Fruit fly (Drosophila melanogaster): ENCODE measurements around the gene dmrt99B.

dmrt99B gene

DNA sequence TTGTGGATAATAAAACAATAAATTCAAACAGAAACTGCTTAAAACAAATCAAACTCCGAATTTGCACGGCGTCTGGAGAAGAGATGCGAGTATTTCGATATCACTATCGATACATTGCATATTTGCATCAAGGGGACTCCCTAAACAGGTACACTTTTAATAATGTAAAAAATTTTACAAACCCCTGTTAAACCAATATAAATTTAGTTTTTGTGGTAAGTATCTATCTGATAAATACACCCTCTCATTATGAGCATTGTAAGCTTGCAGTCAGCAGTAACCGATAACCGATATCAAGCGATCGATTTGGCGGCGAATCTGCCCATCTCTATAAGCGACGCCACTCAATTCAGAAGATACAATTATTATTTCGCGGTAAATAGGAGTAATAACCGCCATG lies 17.1 kb upstream of the dmrt99B start, which contains the start of the genes Bub3 and Cap-D2 (continued):
- peak; percentile 89 for TF ChIP-seq CHES-1-like (GFP tag; optimal IDR thresholded peaks at IDR 0.05)
- no peak for TF ChIP-seq jigr1 (GFP tag; IDR thresholded peaks at IDR 0.05)
- peak; percentile 69; the same call in 1 of the 2 replicates for TF ChIP-seq ranshi (GFP tag; IDR thresholded peaks at IDR 0.05)
- peak; percentile 14 for TF ChIP-seq CG31365 (tag; optimal IDR thresholded peaks at IDR 0.05)
- peak; percentile 77 for TF ChIP-seq CG13424 (tag; optimal IDR thresholded peaks at IDR 0.05)
- peak; percentile 21 for TF ChIP-seq eyg (GFP tag; optimal IDR thresholded peaks at IDR 0.05)
- peak; percentile 53 for TF ChIP-seq pzg (GFP tag; optimal IDR thresholded peaks at IDR 0.05)
- TF ChIP-seq ems (GFP tag; optimal IDR thresholded peaks at IDR 0.05) = peak; percentile 79
- peak; percentile 27; the same call in 1 of the 2 replicates for TF ChIP-seq stc (GFP tag; IDR thresholded peaks at IDR 0.05)
- TF ChIP-seq so (GFP tag; IDR thresholded peaks at IDR 0.05) = no peak
- no peak for TF ChIP-seq sug (tag; optimal IDR thresholded peaks at IDR 0.05)
- no peak for TF ChIP-seq kay (GFP tag; optimal IDR thresholded peaks at IDR 0.05)
- TF ChIP-seq zf30C (GFP tag; optimal IDR thresholded peaks at IDR 0.05) = no peak
- peak; percentile 82 for TF ChIP-seq CG13624 (GFP tag; optimal IDR thresholded peaks at IDR 0.05)
- no peak for TF ChIP-seq sc (optimal IDR thresholded peaks at IDR 0.05)
- TF ChIP-seq sc (GFP tag; optimal IDR thresholded peaks at IDR 0.05) = peak; percentile 49
- TF ChIP-seq CG11723 (GFP tag; optimal IDR thresholded peaks at IDR 0.05) = peak; percentile 16
- TF ChIP-seq Pdp1 (GFP tag; optimal IDR thresholded peaks at IDR 0.05) = peak; percentile 69 to 70
- peak; percentile 63 for TF ChIP-seq Blimp-1 (GFP tag; optimal IDR thresholded peaks at IDR 0.05)
- no peak for TF ChIP-seq CG15011 (GFP tag; optimal IDR thresholded peaks at IDR 0.05)
- TF ChIP-seq Nf-YC (tag; optimal IDR thresholded peaks at IDR 0.05) = no peak
- peak; percentile 73 for TF ChIP-seq lab (GFP tag; optimal IDR thresholded peaks at IDR 0.05)
- TF ChIP-seq jing (GFP tag; optimal IDR thresholded peaks at IDR 0.05) = no peak
- TF ChIP-seq E2f1 (GFP tag; IDR thresholded peaks at IDR 0.05) = peak; percentile 44
- peak; percentile 33 for TF ChIP-seq gcm (GFP tag; optimal IDR thresholded peaks at IDR 0.05)
- peak; percentile 46; the same call in 1 of the 3 replicates for TF ChIP-seq zfh1 (GFP tag; IDR thresholded peaks at IDR 0.05)
- TF ChIP-seq Ptx1 (GFP tag; IDR thresholded peaks at IDR 0.05) = peak; percentile 41; the same call in 1 of the 2 replicates
- TF ChIP-seq CG11456 (GFP tag; IDR thresholded peaks at IDR 0.05) = 0 out of 3 replicates have a peak, but pooled peaks have one; percentile 13
- peak; percentile 43; the same call in 1 of the 2 replicates for TF ChIP-seq CG8765 (GFP tag; IDR thresholded peaks at IDR 0.05)
- no peak for TF ChIP-seq CG2875 (GFP tag; optimal IDR thresholded peaks at IDR 0.05)
- TF ChIP-seq Dbx (GFP tag; IDR thresholded peaks at IDR 0.05) = peak; percentile 84
- TF ChIP-seq CG3726 (GFP tag; IDR thresholded peaks at IDR 0.05) = no peak
- peak; percentile 15 for TF ChIP-seq Dek (tag; optimal IDR thresholded peaks at IDR 0.05)
- peak; percentile 53 for TF ChIP-seq HHEX (GFP tag; optimal IDR thresholded peaks at IDR 0.05)
- peak; percentile 66 for TF ChIP-seq NfI (GFP tag; optimal IDR thresholded peaks at IDR 0.05)
- TF ChIP-seq CG4328 (GFP tag; optimal IDR thresholded peaks at IDR 0.05) = no peak
- no peak for TF ChIP-seq dimm (GFP tag; IDR thresholded peaks at IDR 0.05)
- TF ChIP-seq otp (GFP tag; IDR thresholded peaks at IDR 0.05) = 0 out of 3 replicates have a peak, but pooled peaks have one; percentile 60
- no peak for TF ChIP-seq TFAM (GFP tag; optimal IDR thresholded peaks at IDR 0.05)
- peak; percentile 80 for TF ChIP-seq CG14710 (tag; optimal IDR thresholded peaks at IDR 0.05)
- peak; percentile 50 for TF ChIP-seq CG15601 (tag; optimal IDR thresholded peaks at IDR 0.05)
- peak; percentile 53 for TF ChIP-seq ewg (GFP tag; optimal IDR thresholded peaks at IDR 0.05)
- no peak for TF ChIP-seq fru (optimal IDR thresholded peaks at IDR 0.05)
- TF ChIP-seq CG17829 (tag; optimal IDR thresholded peaks at IDR 0.05) = peak; percentile 49
- peak; percentile 68 for TF ChIP-seq Myb (GFP tag; optimal IDR thresholded peaks at IDR 0.05)
- TF ChIP-seq wdn (GFP tag; IDR thresholded peaks at IDR 0.05) = 0 out of 2 replicates have a peak, but pooled peaks have one; percentile 45
- TF ChIP-seq CG16863 (GFP tag; optimal IDR thresholded peaks at IDR 0.05) = peak; percentile 66
- TF ChIP-seq Dref (GFP tag; IDR thresholded peaks at IDR 0.05) = peak; percentile 76
- TF ChIP-seq Deaf1 (tag; optimal IDR thresholded peaks at IDR 0.05) = no peak
- TF ChIP-seq Ssrp (tag; optimal IDR thresholded peaks at IDR 0.05) = peak; percentile 53
- TF ChIP-seq tgo (GFP tag; IDR thresholded peaks at IDR 0.05) = peak; percentile 57; the same call in 2 of the 3 replicates

Data from whole organism, embryonic.